Worm (Caenorhabditis elegans): ENCODE results near the gene Y73C8C.3.

Gene Y73C8C.3

DNA sequence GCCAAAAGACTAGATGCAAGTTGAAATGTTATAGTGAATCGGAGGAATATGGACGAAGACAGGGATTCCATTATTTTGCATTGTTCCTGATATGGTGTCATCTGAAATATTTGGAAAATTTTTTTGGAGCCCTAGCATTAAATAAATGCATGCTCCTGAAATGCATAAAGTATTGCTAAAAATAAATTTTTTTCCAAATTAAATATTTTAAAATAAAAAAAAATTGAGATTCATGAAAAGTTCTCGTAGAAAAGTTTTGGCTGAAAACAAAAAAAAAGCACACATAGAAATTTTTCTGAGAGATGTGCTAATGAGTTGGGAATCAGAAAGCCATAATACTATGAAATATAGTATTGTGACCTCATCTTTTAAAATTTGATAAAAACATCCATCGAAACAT is 40.0 kb downstream of the Y73C8C.3 start, which contains the start of gene srab-7:
srab-7 (minus strand) TSS at position 101 of the 400 bp plus-strand sequence.
- TF ChIP-seq bed-3 (GFP tag; optimal IDR thresholded peaks at IDR 0.05) = no peak
- no peak for TF ChIP-seq tbx-8 (GFP tag; optimal IDR thresholded peaks at IDR 0.05)
- no peak for TF ChIP-seq zip-8 (tag; optimal IDR thresholded peaks at IDR 0.05)
- no peak for TF ChIP-seq snpc-4 (tag; optimal IDR thresholded peaks at IDR 0.05)
- TF ChIP-seq M03D4.4 (tag; optimal IDR thresholded peaks at IDR 0.05) = no peak
- no peak for TF ChIP-seq ceh-43 (GFP tag; optimal IDR thresholded peaks at IDR 0.05)
- TF ChIP-seq cnd-1 (tag; optimal IDR thresholded peaks at IDR 0.05) = no peak
- no peak for TF ChIP-seq ztf-11 (tag; optimal IDR thresholded peaks at IDR 0.05)
- no peak for TF ChIP-seq drap-1 (GFP tag; optimal IDR thresholded peaks at IDR 0.05)
- TF ChIP-seq nhr-12 (tag; optimal IDR thresholded peaks at IDR 0.05) = no peak
- TF ChIP-seq lsy-2 (tag; optimal IDR thresholded peaks at IDR 0.05) = no peak
- TF ChIP-seq mab-5 (tag; optimal IDR thresholded peaks at IDR 0.05) = no peak
- TF ChIP-seq mls-2 (tag; optimal IDR thresholded peaks at IDR 0.05) = no peak
- no peak for TF ChIP-seq ces-1 (GFP tag; optimal IDR thresholded peaks at IDR 0.05)

DNA sequence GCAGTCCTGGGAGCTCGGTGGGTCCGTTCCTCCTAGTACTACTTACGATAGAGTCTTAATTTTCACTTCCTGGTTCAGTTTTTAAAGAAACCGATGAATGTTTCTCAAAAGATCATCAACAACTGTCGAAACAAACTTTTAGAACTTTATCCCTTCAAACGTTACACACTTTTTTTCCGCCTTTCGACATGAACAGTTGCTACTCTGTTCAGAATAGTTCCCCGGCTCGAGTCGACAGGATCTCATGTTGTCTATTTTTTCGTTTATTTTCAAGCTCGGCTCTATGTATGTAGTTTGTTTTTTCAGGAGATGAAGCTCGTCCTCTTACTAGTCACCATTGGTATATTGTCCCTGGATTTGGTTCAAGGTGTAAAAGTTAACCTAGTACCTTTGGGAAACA is 41.7 kb downstream of the Y73C8C.3 start, which contains the start of gene exh-1:
exh-1 (plus strand) TSS at position 301 of the 400 bp plus-strand sequence.
- no peak for TF ChIP-seq zip-8 (tag; optimal IDR thresholded peaks at IDR 0.05)
- no peak for TF ChIP-seq nhr-2 (tag; optimal IDR thresholded peaks at IDR 0.05)
- TF ChIP-seq blmp-1 (tag; optimal IDR thresholded peaks at IDR 0.05) = no peak
- no peak for TF ChIP-seq flh-1 (GFP tag; optimal IDR thresholded peaks at IDR 0.05)
- TF ChIP-seq lin-32 (GFP tag; optimal IDR thresholded peaks at IDR 0.05) = no peak
- TF ChIP-seq cnd-1 (tag; optimal IDR thresholded peaks at IDR 0.05) = no peak

DNA sequence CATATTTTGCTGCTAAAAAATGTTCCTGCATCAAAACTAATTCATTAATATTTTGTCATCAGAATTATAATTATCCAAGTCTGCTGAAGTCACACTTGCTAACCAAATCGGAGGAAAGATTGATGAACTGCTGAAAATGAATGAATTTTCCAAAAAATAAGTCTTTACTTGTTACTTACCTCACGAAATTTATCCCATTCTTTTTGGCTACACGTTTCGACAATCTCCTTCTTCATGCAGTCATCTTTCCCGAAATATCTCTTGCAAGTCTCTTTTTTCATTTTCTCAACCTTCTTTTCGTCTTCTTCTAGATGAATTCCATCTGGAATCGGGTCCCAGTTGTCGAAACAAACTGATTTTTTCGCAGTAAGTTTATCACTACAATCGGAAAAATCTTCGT is 43.3 kb downstream of the Y73C8C.3 start:
- TF ChIP-seq elt-3 (tag; optimal IDR thresholded peaks at IDR 0.05) (no peak), ceh-39 (tag; optimal IDR thresholded peaks at IDR 0.05) (no peak)

DNA sequence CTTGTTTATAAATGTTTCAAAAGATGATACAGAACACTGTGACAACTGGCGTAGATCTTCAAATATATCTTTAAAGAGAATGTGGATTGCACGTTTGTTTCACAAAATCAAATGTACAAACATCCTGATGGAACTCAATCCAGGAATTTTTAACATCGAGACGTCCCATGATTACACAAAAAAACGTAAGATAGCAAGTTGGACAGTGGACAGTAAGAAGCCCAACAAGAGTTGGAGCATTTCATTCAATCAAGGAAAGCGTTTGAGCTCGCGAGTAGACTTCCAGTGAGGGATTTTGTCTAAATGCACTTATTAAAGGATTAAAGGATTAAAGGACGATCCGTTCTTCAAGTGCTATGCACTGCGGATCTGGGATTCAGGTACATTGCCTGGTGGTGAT is 44.2 kb downstream of the Y73C8C.3 start, which contains the start of gene C36C5.12:
C36C5.12 (minus strand) TSS at position 101 of the 400 bp plus-strand sequence.
- TF ChIP-seq M03D4.4 (tag; optimal IDR thresholded peaks at IDR 0.05) = no peak
- TF ChIP-seq nhr-2 (tag; optimal IDR thresholded peaks at IDR 0.05) = no peak
- no peak for TF ChIP-seq flh-1 (GFP tag; optimal IDR thresholded peaks at IDR 0.05)
- no peak for TF ChIP-seq elt-1 (tag; optimal IDR thresholded peaks at IDR 0.05; ENCODE audit: borderline replicate concordance, insufficient read depth)
- no peak for TF ChIP-seq tbx-8 (GFP tag; optimal IDR thresholded peaks at IDR 0.05)
- TF ChIP-seq nhr-12 (tag; optimal IDR thresholded peaks at IDR 0.05) = no peak
- TF ChIP-seq mab-5 (tag; optimal IDR thresholded peaks at IDR 0.05) = no peak
- TF ChIP-seq cnd-1 (tag; optimal IDR thresholded peaks at IDR 0.05) = no peak
- TF ChIP-seq drap-1 (GFP tag; optimal IDR thresholded peaks at IDR 0.05) = no peak
- no peak for TF ChIP-seq sem-2 (GFP tag; optimal IDR thresholded peaks at IDR 0.05)
- no peak for TF ChIP-seq ces-1 (GFP tag; optimal IDR thresholded peaks at IDR 0.05)

DNA sequence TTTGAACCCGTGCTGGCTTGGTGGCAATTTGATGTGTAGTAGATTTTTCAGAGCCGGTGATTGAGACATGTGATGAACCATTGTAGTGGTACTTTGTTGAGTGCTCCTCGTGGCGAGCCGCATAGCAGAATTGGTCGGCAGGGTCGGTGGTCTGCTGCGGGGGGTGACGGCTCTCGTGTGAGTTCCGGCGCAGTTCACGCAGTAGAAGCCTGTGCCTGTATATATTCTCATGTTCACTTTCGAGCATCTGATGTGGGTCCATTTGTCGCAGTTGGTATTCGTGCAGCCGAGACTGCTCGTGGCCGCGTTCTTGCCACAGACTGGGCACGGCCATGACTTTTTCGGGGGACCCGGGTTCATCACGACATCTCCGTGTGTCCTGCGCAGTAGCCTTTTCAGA is 47.2 kb downstream of the Y73C8C.3 start:
- TF ChIP-seq flh-1 (GFP tag; optimal IDR thresholded peaks at IDR 0.05) (no peak), mls-2 (tag; optimal IDR thresholded peaks at IDR 0.05) (no peak), nhr-237 (tag; optimal IDR thresholded peaks at IDR 0.05) (no peak), sem-2 (GFP tag; optimal IDR thresholded peaks at IDR 0.05) (no peak), lin-13 (tag; optimal IDR thresholded peaks at IDR 0.05) (no peak)

DNA sequence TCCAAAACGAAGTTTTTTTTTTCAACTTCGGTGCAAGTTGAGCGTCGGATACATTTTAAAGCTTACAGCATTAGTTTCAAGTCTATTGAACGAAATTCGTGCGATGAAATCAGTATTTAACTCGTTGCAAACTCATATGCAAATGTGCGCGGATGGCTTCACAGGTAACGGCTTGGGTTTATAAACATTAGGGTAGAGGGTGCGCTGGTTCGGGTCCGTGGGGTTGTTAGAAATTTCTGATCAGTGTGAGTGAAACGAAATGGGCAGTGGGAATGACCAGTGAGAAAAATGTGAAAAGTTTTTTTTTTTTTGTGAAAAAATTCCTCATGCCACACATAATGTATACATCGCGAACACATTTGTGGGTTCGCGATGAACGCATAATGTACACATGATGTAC is 48.1 kb downstream of the Y73C8C.3 start:
- TF ChIP-seq bed-3 (GFP tag; optimal IDR thresholded peaks at IDR 0.05) (no peak), mep-1 (tag; optimal IDR thresholded peaks at IDR 0.05) (no peak), unc-62 (GFP tag; optimal IDR thresholded peaks at IDR 0.05) (no peak), ces-1 (GFP tag; optimal IDR thresholded peaks at IDR 0.05) (no peak), unc-39 (tag; optimal IDR thresholded peaks at IDR 0.05) (no peak), ceh-43 (GFP tag; optimal IDR thresholded peaks at IDR 0.05) (no peak), tbx-8 (GFP tag; optimal IDR thresholded peaks at IDR 0.05) (no peak)

DNA sequence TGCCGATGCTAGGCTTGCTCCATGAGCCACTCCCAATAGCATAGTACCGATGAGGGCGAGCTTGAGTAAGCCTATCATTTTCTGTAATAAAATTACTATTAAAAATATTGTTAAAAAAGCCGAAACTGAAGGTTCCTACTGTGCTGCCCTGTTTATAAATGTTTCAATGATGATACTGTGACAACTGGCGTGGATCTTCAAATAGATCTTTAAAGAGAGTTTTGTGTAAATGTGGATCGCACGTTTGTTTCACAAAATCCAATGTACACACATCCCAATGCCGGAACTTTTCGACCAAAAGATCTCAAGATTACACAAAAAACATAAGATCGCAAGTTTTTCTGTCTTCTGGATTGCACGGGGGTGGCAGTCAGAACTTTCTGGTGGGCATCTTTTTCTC is 50.4 kb downstream of the Y73C8C.3 start, which contains the start of gene C36C5.14:
C36C5.14 (minus strand) TSS at position 101 of the 400 bp plus-strand sequence.
- TF ChIP-seq zip-8 (tag; optimal IDR thresholded peaks at IDR 0.05) = no peak
- TF ChIP-seq ztf-11 (tag; optimal IDR thresholded peaks at IDR 0.05) = no peak
- TF ChIP-seq ceh-83 (GFP tag; optimal IDR thresholded peaks at IDR 0.05) = no peak
- no peak for TF ChIP-seq cnd-1 (tag; optimal IDR thresholded peaks at IDR 0.05)
- no peak for TF ChIP-seq elt-1 (tag; optimal IDR thresholded peaks at IDR 0.05; ENCODE audit: borderline replicate concordance, insufficient read depth)
- TF ChIP-seq sem-2 (GFP tag; optimal IDR thresholded peaks at IDR 0.05) = no peak
- TF ChIP-seq drap-1 (GFP tag; optimal IDR thresholded peaks at IDR 0.05) = no peak
- TF ChIP-seq hlh-1 (tag; optimal IDR thresholded peaks at IDR 0.05) = no peak
- TF ChIP-seq elt-3 (tag; optimal IDR thresholded peaks at IDR 0.05) = no peak
- TF ChIP-seq unc-39 (tag; optimal IDR thresholded peaks at IDR 0.05) = no peak
- TF ChIP-seq mab-5 (tag; optimal IDR thresholded peaks at IDR 0.05) = no peak
